Fruit fly (Drosophila melanogaster) whole organism, embryonic: Measurements from ENCODE around the gene pygo.

Experiments used
- Awh ChIP-seq: fragments of 200-800 bp; sonication (Bioruptor generic); IDR thresholded peaks from 2 replicates; pipeline ENCODE4, ENCODE4 v1.3.6; 2022; ENCODE audit warnings: missing biosample characterization, missing genetic modification characterization
- BEAF-32 ChIP-seq: fragments of 200-800 bp; sonication (Bioruptor generic); optimal IDR thresholded peaks from 3 replicates; lab custom pipeline; 2017; ENCODE audit warnings: missing biosample characterization, missing genetic modification characterization, mild to moderate bottlenecking, moderate library complexity, missing genetic modification reagents
- CG10431 ChIP-seq: fragments of 200-800 bp; sonication (Bioruptor generic); optimal IDR thresholded peaks from 3 replicates; lab custom pipeline; 2018; ENCODE audit warnings: missing biosample characterization, mild to moderate bottlenecking, missing genetic modification characterization
- CG11093 ChIP-seq: fragments of 200-800 bp; sonication (Bioruptor generic); IDR thresholded peaks from 3 replicates; pipeline ENCODE4 v1.3.6; 2022; ENCODE audit warnings: missing biosample characterization, missing genetic modification characterization
- CG11456 ChIP-seq: fragments of 200-800 bp; sonication (Bioruptor generic); IDR thresholded peaks from 3 replicates; pipeline ENCODE4 v1.3.6; 2022; ENCODE audit warnings: missing biosample characterization, missing genetic modification characterization
- CG12104 ChIP-seq: fragments of 200-800 bp; sonication (Bioruptor generic); optimal IDR thresholded peaks from 3 replicates; lab custom pipeline; 2016; ENCODE audit warnings: missing biosample characterization, missing genetic modification characterization
- CG12219 ChIP-seq: fragments of 200-800 bp; sonication (Bioruptor generic); optimal IDR thresholded peaks from 3 replicates; lab custom pipeline; 2018; ENCODE audit warnings: missing biosample characterization, mild to moderate bottlenecking, missing genetic modification characterization
- CG13296 ChIP-seq: fragments of 200-800 bp; sonication (Bioruptor generic); optimal IDR thresholded peaks from 3 replicates; lab custom pipeline; 2018; ENCODE audit warnings: missing biosample characterization, mild to moderate bottlenecking, missing genetic modification characterization
- CG13894 ChIP-seq: fragments of 200-800 bp; sonication (Bioruptor generic); optimal IDR thresholded peaks from 3 replicates; lab custom pipeline; 2018; ENCODE audit warnings: missing biosample characterization, mild to moderate bottlenecking, missing genetic modification characterization, moderate library complexity
- CG17385 ChIP-seq: fragments of 200-800 bp; sonication (Bioruptor generic); optimal IDR thresholded peaks from 3 replicates; lab custom pipeline; 2018; ENCODE audit warnings: missing biosample characterization, mild to moderate bottlenecking, missing genetic modification characterization
- CG17829 ChIP-seq: fragments of 200-800 bp; optimal IDR thresholded peaks from 2 replicates; lab custom pipeline; 2019; ENCODE audit warnings: missing biosample characterization, mild to moderate bottlenecking, missing genetic modification characterization, moderate library complexity
- CG18764 ChIP-seq: fragments of 200-800 bp; sonication (Bioruptor generic); optimal IDR thresholded peaks from 3 replicates; lab custom pipeline; 2016; ENCODE audit warnings: missing biosample characterization, missing genetic modification characterization
- CG30020 ChIP-seq: fragments of 200-800 bp; optimal IDR thresholded peaks from 2 replicates; lab custom pipeline; 2019; ENCODE audit warnings: missing biosample characterization, mild to moderate bottlenecking, missing genetic modification characterization, moderate library complexity
- CG32532 ChIP-seq: fragments of 200-800 bp; sonication (Bioruptor generic); IDR thresholded peaks from 2 replicates; pipeline ENCODE4 v1.3.6; 2022; ENCODE audit warnings: missing biosample characterization, missing genetic modification characterization
- CG4360 ChIP-seq: fragments of 200-800 bp; sonication (Bioruptor generic); IDR thresholded peaks from 2 replicates; pipeline ENCODE4 v1.3.6; 2022; ENCODE audit warnings: missing biosample characterization, missing genetic modification characterization
- CG7928 ChIP-seq: fragments of 200-800 bp; sonication (Bioruptor generic); optimal IDR thresholded peaks from 2 replicates; lab custom pipeline; 2017; ENCODE audit warnings: missing biosample characterization, mild to moderate bottlenecking, missing genetic modification characterization
- CG8388 ChIP-seq: fragments of 200-800 bp; sonication (Bioruptor generic); optimal IDR thresholded peaks from 2 replicates; lab custom pipeline; 2019; ENCODE audit warnings: missing biosample characterization, mild to moderate bottlenecking, missing genetic modification characterization, moderate library complexity
- CG9932 ChIP-seq: fragments of 200-800 bp; sonication (Bioruptor generic); IDR thresholded peaks from 2 replicates; pipeline ENCODE4 v1.3.6; 2022; ENCODE audit warnings: missing biosample characterization, missing genetic modification characterization
- D19B ChIP-seq: fragments of 200-800 bp; sonication (Bioruptor generic); optimal IDR thresholded peaks from 2 replicates; lab custom pipeline; 2017; ENCODE audit warnings: missing biosample characterization, mild to moderate bottlenecking, missing genetic modification characterization
- Dek ChIP-seq: fragments of 200-800 bp; sonication (Bioruptor generic); optimal IDR thresholded peaks from 3 replicates; lab custom pipeline; 2019; ENCODE audit warnings: missing biosample characterization, mild to moderate bottlenecking, missing genetic modification characterization, moderate library complexity
- Dfd ChIP-seq, 2 experiments: fragments of >200 bp; optimal IDR thresholded peaks; 2 replicates each; lab custom pipeline; 2017; ENCODE audit warnings: missing biosample characterization in 2 of 2, missing genetic modification characterization in 2 of 2
- Doc2 ChIP-seq: fragments of 200-800 bp; sonication (Bioruptor generic); IDR thresholded peaks from 2 replicates; pipeline ENCODE4 v1.3.6; 2022; ENCODE audit warnings: missing biosample characterization, missing genetic modification characterization
- Gsc ChIP-seq: fragments of 200-800 bp; sonication (Bioruptor generic); IDR thresholded peaks from 2 replicates; pipeline ENCODE4 v1.3.6; 2022; ENCODE audit warnings: missing biosample characterization, missing genetic modification characterization
- Hey ChIP-seq: fragments of 200-800 bp; sonication (Bioruptor generic); optimal IDR thresholded peaks from 3 replicates; lab custom pipeline; 2018; ENCODE audit warnings: missing biosample characterization, mild to moderate bottlenecking, missing genetic modification characterization
- Hr39 ChIP-seq: fragments of >200 bp; optimal IDR thresholded peaks from 2 replicates; lab custom pipeline; 2017
- Meics ChIP-seq: fragments of 200-800 bp; sonication (Bioruptor generic); optimal IDR thresholded peaks from 2 replicates; lab custom pipeline; 2017; ENCODE audit warnings: missing biosample characterization, mild to moderate bottlenecking, missing genetic modification characterization
- NK7.1 ChIP-seq: fragments of 200-800 bp; sonication (Bioruptor generic); optimal IDR thresholded peaks from 3 replicates; lab custom pipeline; 2016; ENCODE audit warnings: missing biosample characterization, missing genetic modification characterization
- Spps ChIP-seq: fragments of 200-800 bp; sonication (Bioruptor generic); optimal IDR thresholded peaks from 2 replicates; lab custom pipeline; 2018; ENCODE audit warnings: missing biosample characterization, mild to moderate bottlenecking, missing genetic modification characterization
- Sry-δ ChIP-seq: fragments of 200-800 bp; sonication (Bioruptor generic); optimal IDR thresholded peaks from 2 replicates; lab custom pipeline; 2016; ENCODE audit warnings: missing biosample characterization, missing genetic modification characterization
- Taf1 ChIP-seq: fragments of 200-800 bp; sonication (Bioruptor generic); IDR thresholded peaks from 2 replicates; pipeline ENCODE4 v1.3.6; 2022; ENCODE audit warnings: missing biosample characterization, missing genetic modification characterization
- Xbp1 ChIP-seq: fragments of 200-800 bp; sonication (Bioruptor generic); optimal IDR thresholded peaks from 3 replicates; lab custom pipeline; 2016; ENCODE audit warnings: missing biosample characterization, mild to moderate bottlenecking, missing genetic modification characterization
- ab ChIP-seq: fragments of 200-800 bp; sonication (Bioruptor generic); optimal IDR thresholded peaks from 2 replicates; lab custom pipeline; 2016; ENCODE audit warnings: missing biosample characterization, missing genetic modification characterization
- abd-A ChIP-seq: fragments of 200-800 bp; sonication (Bioruptor generic); optimal IDR thresholded peaks from 3 replicates; lab custom pipeline; 2019; ENCODE audit warnings: missing biosample characterization, mild to moderate bottlenecking, missing genetic modification characterization, moderate library complexity
- ash1 ChIP-seq: fragments of 200-800 bp; sonication (Bioruptor generic); optimal IDR thresholded peaks from 2 replicates; lab custom pipeline; 2018; ENCODE audit warnings: missing biosample characterization, mild to moderate bottlenecking, missing genetic modification characterization
- br ChIP-seq: fragments of >200 bp; optimal IDR thresholded peaks from 2 replicates; lab custom pipeline; 2017
- btn ChIP-seq: fragments of 200-800 bp; sonication (Bioruptor generic); optimal IDR thresholded peaks from 2 replicates; lab custom pipeline; 2016; ENCODE audit warnings: missing biosample characterization, missing genetic modification characterization
- cad ChIP-seq: fragments of >200 bp; optimal IDR thresholded peaks from 2 replicates; lab custom pipeline; 2017; ENCODE audit warnings: missing biosample characterization, missing genetic modification characterization
- cato ChIP-seq: fragments of 200-800 bp; sonication (Bioruptor generic); optimal IDR thresholded peaks from 2 replicates; lab custom pipeline; 2016; ENCODE audit warnings: missing biosample characterization, missing genetic modification characterization, borderline replicate concordance
- esg ChIP-seq: fragments of 200-800 bp; sonication (Bioruptor generic); conservative IDR thresholded peaks from 2 replicates; pipeline ENCODE4 v1.3.6; 2022; ENCODE audit warnings: missing biosample characterization, missing genetic modification characterization
- eyg ChIP-seq: fragments of 200-800 bp; sonication (Bioruptor generic); optimal IDR thresholded peaks from 3 replicates; lab custom pipeline; 2016; ENCODE audit warnings: missing biosample characterization, missing genetic modification characterization
- ftz-f1 ChIP-seq: fragments of 200-800 bp; sonication (Bioruptor generic); optimal IDR thresholded peaks from 2 replicates; lab custom pipeline; 2016; ENCODE audit warnings: missing biosample characterization, missing genetic modification characterization
- gcm2 ChIP-seq: fragments of 200-800 bp; sonication (Bioruptor generic); optimal IDR thresholded peaks from 2 replicates; lab custom pipeline; 2016; ENCODE audit warnings: missing biosample characterization, missing genetic modification characterization
- psq ChIP-seq: fragments of 200-800 bp; sonication (Bioruptor generic); optimal IDR thresholded peaks from 2 replicates; lab custom pipeline; 2017; ENCODE audit warnings: missing biosample characterization, missing genetic modification characterization
- sc ChIP-seq, 3 experiments: fragments of >200 bp in 2 of 3; fragments of 200-800 bp in 1 of 3; sonication (Bioruptor generic) in 1 of 3; optimal IDR thresholded peaks; 2 replicates in 2 of 3; 3 replicates in 1 of 3; lab custom pipeline; 2017; ENCODE audit warnings: mild to moderate bottlenecking in 1 of 3, missing biosample characterization in 1 of 3, missing genetic modification characterization in 1 of 3, missing genetic modification reagents in 1 of 3
- ttk ChIP-seq: fragments of 200-800 bp; sonication (Bioruptor generic); IDR thresholded peaks from 2 replicates; pipeline ENCODE4 v2.1.2; 2022; ENCODE audit warnings: missing biosample characterization, missing genetic modification characterization
- usp ChIP-seq: fragments of >200 bp; optimal IDR thresholded peaks from 2 replicates; lab custom pipeline; 2017; ENCODE audit warnings: missing biosample characterization, missing genetic modification characterization
- wdn ChIP-seq: fragments of 200-800 bp; sonication (Bioruptor generic); IDR thresholded peaks from 2 replicates; pipeline ENCODE4 v1.3.6; 2022; ENCODE audit warnings: missing biosample characterization, missing genetic modification characterization
- zen ChIP-seq: fragments of 200-800 bp; sonication (Bioruptor generic); optimal IDR thresholded peaks from 3 replicates; lab custom pipeline; 2018; ENCODE audit warnings: missing biosample characterization, mild to moderate bottlenecking, missing genetic modification characterization, moderate library complexity
- zen2 ChIP-seq: fragments of 200-800 bp; sonication (Bioruptor generic); IDR thresholded peaks from 3 replicates; pipeline ENCODE4 v1.3.6; 2022; ENCODE audit warnings: missing biosample characterization, missing genetic modification characterization; ENCODE audit not compliant: partially characterized antibody
- zf30C ChIP-seq: fragments of 200-800 bp; sonication (Bioruptor generic); optimal IDR thresholded peaks from 3 replicates; lab custom pipeline; 2018; ENCODE audit warnings: missing biosample characterization, mild to moderate bottlenecking, missing genetic modification characterization

Gene pygo

dm6 chr3R:31617801-31618200 lies 37.3 kb upstream of the pygo start, which contains the start of gene pasha (continued):
- no peak for TF ChIP-seq wdn (GFP tag; lab: Robert Waterston, UW)
- no peak for TF ChIP-seq Xbp1
- TF ChIP-seq zen (tag; lab: Kevin White, UChicago), result no peak
- TF ChIP-seq br (lab: Kevin White, UChicago), result no peak
- TF ChIP-seq gcm2 (GFP tag; lab: Kevin White, UChicago), result no peak
- no peak for TF ChIP-seq btn (GFP tag; lab: Kevin White, UChicago)
- TF ChIP-seq BEAF-32 (GFP tag; lab: Kevin White, UChicago), result peak; percentile 10
- TF ChIP-seq Awh (GFP tag; lab: Robert Waterston, UW), result no peak
- no peak for TF ChIP-seq CG4360 (GFP tag; lab: Robert Waterston, UW)
- TF ChIP-seq usp (GFP tag; lab: Kevin White, UChicago), result no peak
- TF ChIP-seq Gsc (GFP tag; lab: Robert Waterston, UW), result no peak

dm6 chr3R:31616001-31616400 lies 35.5 kb upstream of the pygo start, which contains the start of the genes Mnat9 and CG1792:
Gene Mnat9 (minus strand): TSS chr3R:31616160.
Gene CG1792 (plus strand): TSS chr3R:31616303.
- TF ChIP-seq Hr39 (lab: Kevin White, UChicago) (no peak), CG17385 (GFP tag; lab: Kevin White, UChicago) (peak; percentile 95), sc (optimal IDR thresholded peaks at IDR 0.05; lab: Kevin White, UChicago) (no peak), sc (GFP tag; optimal IDR thresholded peaks at IDR 0.05; lab: Kevin White, UChicago) (peak; percentile 95), Dek (tag; lab: Kevin White, UChicago) (peak; percentile 98), cato (peak; percentile 98), Spps (peak; percentile 95), ab (GFP tag; lab: Kevin White, UChicago) (peak; percentile 92), zf30C (GFP tag; lab: Kevin White, UChicago) (peak; percentile 83), CG11456 (GFP tag; lab: Robert Waterston, UW) (peak; percentile 100), CG11093 (GFP tag; lab: Robert Waterston, UW) (peak; percentile 98), CG17829 (tag; lab: Kevin White, UChicago) (peak; percentile 99), CG13296 (GFP tag; lab: Kevin White, UChicago) (peak; percentile 96), CG12219 (GFP tag; lab: Kevin White, UChicago) (peak; percentile 97), Sry-δ (GFP tag; lab: Kevin White, UChicago) (peak; percentile 78), ftz-f1 (GFP tag; lab: Kevin White, UChicago) (peak; percentile 80), Dfd (GFP tag; optimal IDR thresholded peaks at IDR 0.05; lab: Kevin White, UChicago) (no peak), CG32532 (GFP tag; lab: Robert Waterston, UW) (peak; percentile 100), cad (GFP tag; lab: Kevin White, UChicago) (no peak), CG7928 (GFP tag; lab: Kevin White, UChicago) (peak; percentile 80), ash1 (GFP tag; lab: Kevin White, UChicago) (peak; percentile 97), CG8388 (GFP tag; lab: Kevin White, UChicago) (peak; percentile 96), D19B (GFP tag; lab: Kevin White, UChicago) (peak; percentile 93), CG12104 (GFP tag; lab: Kevin White, UChicago) (peak; percentile 98), eyg (GFP tag; lab: Kevin White, UChicago) (peak; percentile 96), ttk (GFP tag; lab: Robert Waterston, UW) (peak; percentile 99), CG30020 (tag; lab: Kevin White, UChicago) (peak; percentile 85), CG13894 (peak; percentile 96), Hey (tag; lab: Kevin White, UChicago) (peak; percentile 82), gcm2 (GFP tag; lab: Kevin White, UChicago) (peak; percentile 96), Doc2 (GFP tag; lab: Robert Waterston, UW) (peak; percentile 97), BEAF-32 (GFP tag; lab: Kevin White, UChicago) (peak; percentile 53), Meics (GFP tag; lab: Kevin White, UChicago) (peak; percentile 98), Taf1 (GFP tag; lab: Robert Waterston, UW) (peak; percentile 98), abd-A (tag; lab: Kevin White, UChicago) (no peak), CG9932 (GFP tag; lab: Robert Waterston, UW) (peak; percentile 99), esg (peak; percentile 99), psq (GFP tag; lab: Kevin White, UChicago) (peak; percentile 94), zen2 (no peak), CG18764 (GFP tag; lab: Kevin White, UChicago) (peak; percentile 98), Gsc (GFP tag; lab: Robert Waterston, UW) (peak; percentile 96), CG10431 (GFP tag; lab: Kevin White, UChicago) (peak; percentile 82), NK7.1 (GFP tag; lab: Kevin White, UChicago) (peak; percentile 96)
